Worm (Caenorhabditis elegans) whole organism, L4 larva: Measurements from ENCODE around the gene Y41C4A.18.
A peak's percentile ranks its signal among the peaks of the same experiment; 100 is the strongest.

Source experiments
- D1046.2 ChIP-seq: fragments of 200-800 bp; sonication (Bioruptor generic); IDR thresholded peaks from 2 replicates; pipeline ENCODE4 v1.3.6; 2022; ENCODE audit warnings: missing genetic modification characterization, missing compliant biosample characterization
- T20F7.1 ChIP-seq: fragments of 200-800 bp; sonication (Bioruptor generic); optimal IDR thresholded peaks from 2 replicates; lab custom pipeline; 2018; ENCODE audit warnings: mild to moderate bottlenecking, missing genetic modification characterization, missing compliant biosample characterization
- Y48G9A.11 ChIP-seq: fragments of 200-800 bp; sonication (Bioruptor generic); IDR thresholded peaks from 2 replicates; pipeline ENCODE4 v1.3.6; 2022; ENCODE audit warnings: missing genetic modification reagents, missing genetic modification characterization, missing compliant biosample characterization
- ZK546.5 ChIP-seq, 2 experiments: sonication (generic microtip); optimal IDR thresholded peaks; 2 replicates each; lab custom pipeline; 2017; ENCODE audit warnings: missing biosample characterization in 2 of 2, missing genetic modification characterization in 2 of 2
- aha-1 ChIP-seq: fragments of 150-350 bp; peaks from one replicate; lab custom pipeline; 2014; ENCODE audit warnings: missing biosample characterization, missing genetic modification characterization
- ama-1 ChIP-seq: fragments of 150-350 bp; optimal IDR thresholded peaks from 2 replicates; lab custom pipeline; 2014; ENCODE audit warnings: inconsistent platforms, mixed read lengths
- attf-4 ChIP-seq: sonication (generic microtip); optimal IDR thresholded peaks from 3 replicates; lab custom pipeline; 2017; ENCODE audit warnings: missing biosample characterization, missing genetic modification characterization
- ceh-20 ChIP-seq: fragments of 200-800 bp; sonication (Bioruptor generic); IDR thresholded peaks from 2 replicates; pipeline ENCODE4 v1.3.6; 2022; ENCODE audit warnings: missing genetic modification reagents, missing genetic modification characterization, missing compliant biosample characterization
- ceh-28 ChIP-seq: fragments of 150-350 bp; optimal IDR thresholded peaks from 2 replicates; lab custom pipeline; 2014; ENCODE audit warnings: missing biosample characterization, missing genetic modification reagents, missing genetic modification characterization
- cey-2 ChIP-seq: sonication (generic microtip); optimal IDR thresholded peaks from 3 replicates; lab custom pipeline; 2017; ENCODE audit warnings: missing genetic modification characterization, mild to moderate bottlenecking, missing compliant biosample characterization, antibody characterized with exemption, borderline replicate concordance; ENCODE audit not compliant: insufficient read depth
- daf-12 ChIP-seq: fragments of 150-350 bp; optimal IDR thresholded peaks from 2 replicates; lab custom pipeline; 2014; ENCODE audit warnings: missing biosample characterization, missing genetic modification reagents, missing genetic modification characterization
- daf-16 ChIP-seq, 3 experiments: sonication (generic microtip); optimal IDR thresholded peaks; 2 replicates each; lab custom pipeline; 2016 to 2017; ENCODE audit warnings: missing genetic modification characterization in 3 of 3, missing genetic modification reagents in 3 of 3, mild to moderate bottlenecking in 2 of 3, missing compliant biosample characterization in 2 of 3, missing biosample characterization in 1 of 3, moderate library complexity in 1 of 3
- dmd-8 ChIP-seq: fragments of 200-800 bp; sonication (Bioruptor generic); IDR thresholded peaks from 2 replicates; pipeline ENCODE4 v1.3.6; 2022; ENCODE audit warnings: missing genetic modification characterization, missing compliant biosample characterization
- fos-1 ChIP-seq: fragments of 150-350 bp; optimal IDR thresholded peaks from 2 replicates; lab custom pipeline; 2014; ENCODE audit warnings: missing biosample characterization, missing genetic modification characterization
- gei-8 ChIP-seq: fragments of 200-800 bp; sonication (Bioruptor generic); optimal IDR thresholded peaks from 2 replicates; lab custom pipeline; 2018; ENCODE audit warnings: mild to moderate bottlenecking, missing genetic modification characterization, missing compliant biosample characterization
- hif-1 ChIP-seq, 2 experiments: sonication (generic microtip); optimal IDR thresholded peaks; 2 replicates each; lab custom pipeline; 2016 to 2017; ENCODE audit warnings: missing compliant biosample characterization in 2 of 2, missing genetic modification characterization in 2 of 2, missing genetic modification reagents in 2 of 2, missing genotype in 2 of 2, mild to moderate bottlenecking in 1 of 2
- hmg-1.1 ChIP-seq: fragments of 200-800 bp; sonication (Bioruptor generic); IDR thresholded peaks from 2 replicates; pipeline ENCODE4 v1.3.6; 2022; ENCODE audit warnings: missing genetic modification reagents, missing genetic modification characterization, missing compliant biosample characterization
- lin-13 ChIP-seq: fragments of 150-350 bp; optimal IDR thresholded peaks from 2 replicates; lab custom pipeline; 2014; ENCODE audit warnings: missing biosample characterization, missing genetic modification reagents, missing genetic modification characterization
- lin-15B ChIP-seq: fragments of 150-350 bp; sonication (generic microtip); optimal IDR thresholded peaks from 3 replicates; lab custom pipeline; 2014; ENCODE audit warnings: missing biosample characterization, missing genetic modification characterization
- lin-29 ChIP-seq: fragments of 200-800 bp; sonication (Bioruptor generic); IDR thresholded peaks from 2 replicates; pipeline ENCODE4 v1.3.6; 2022; ENCODE audit warnings: missing genetic modification reagents, missing genetic modification characterization, missing compliant biosample characterization
- lin-38 ChIP-seq: fragments of 200-800 bp; sonication (Bioruptor generic); IDR thresholded peaks from 2 replicates; pipeline ENCODE4 v1.3.6; 2022; ENCODE audit warnings: missing genetic modification reagents, missing genetic modification characterization, missing compliant biosample characterization
- lir-3 ChIP-seq: sonication (generic microtip); optimal IDR thresholded peaks from 2 replicates; lab custom pipeline; 2016; ENCODE audit warnings: mild to moderate bottlenecking, missing genetic modification characterization, missing compliant biosample characterization
- mep-1 ChIP-seq: fragments of 150-350 bp; sonication (generic microtip); optimal IDR thresholded peaks from 3 replicates; lab custom pipeline; 2014; ENCODE audit warnings: missing biosample characterization, missing genetic modification characterization
- mxl-2 ChIP-seq: fragments of 200-800 bp; sonication (Bioruptor generic); conservative IDR thresholded peaks from 2 replicates; pipeline ENCODE4 v1.3.6; 2022; ENCODE audit warnings: missing genetic modification reagents, missing genetic modification characterization, missing compliant biosample characterization
- mxl-3 ChIP-seq: fragments of 200-800 bp; sonication (Bioruptor generic); optimal IDR thresholded peaks from 2 replicates; lab custom pipeline; 2018; ENCODE audit warnings: mild to moderate bottlenecking, missing genetic modification characterization, missing compliant biosample characterization
- nhr-10 ChIP-seq: fragments of 150-350 bp; optimal IDR thresholded peaks from 2 replicates; lab custom pipeline; 2014; ENCODE audit warnings: missing biosample characterization, missing genetic modification characterization
- nhr-11 ChIP-seq: fragments of 150-350 bp; optimal IDR thresholded peaks from 2 replicates; lab custom pipeline; 2014; ENCODE audit warnings: missing biosample characterization, missing genetic modification characterization
- nhr-25 ChIP-seq: sonication (generic microtip); optimal IDR thresholded peaks from 2 replicates; lab custom pipeline; 2017; ENCODE audit warnings: missing genetic modification characterization, mild to moderate bottlenecking, missing compliant biosample characterization, antibody characterized with exemption, moderate library complexity, borderline replicate concordance; ENCODE audit not compliant: insufficient read depth
- nhr-41 ChIP-seq: fragments of 200-800 bp; sonication (Bioruptor generic); IDR thresholded peaks from 2 replicates; pipeline ENCODE4 v1.3.6; 2022; ENCODE audit warnings: missing genetic modification reagents, missing genetic modification characterization, missing compliant biosample characterization
- nhr-42 ChIP-seq: fragments of 200-800 bp; sonication (Bioruptor generic); IDR thresholded peaks from 2 replicates; pipeline ENCODE4 v1.3.6; 2022; ENCODE audit warnings: missing genetic modification characterization, missing compliant biosample characterization
- nhr-6 ChIP-seq: fragments of 150-350 bp; optimal IDR thresholded peaks from 2 replicates; lab custom pipeline; 2014; ENCODE audit warnings: missing biosample characterization, missing genetic modification characterization
- nhr-76 ChIP-seq: fragments of 150-350 bp; optimal IDR thresholded peaks from 2 replicates; lab custom pipeline; 2014; ENCODE audit warnings: missing biosample characterization, missing genetic modification characterization
- nhr-77 ChIP-seq: fragments of 150-350 bp; optimal IDR thresholded peaks from 2 replicates; lab custom pipeline; 2014; ENCODE audit warnings: missing biosample characterization, missing genetic modification characterization
- pha-4 ChIP-seq, 2 experiments: fragments of 150-350 bp in 1 of 2; fragments of 200-800 bp in 1 of 2; sonication (Bioruptor generic) in 1 of 2; IDR thresholded peaks in 1 of 2; optimal IDR thresholded peaks in 1 of 2; 2 replicates each; pipeline versions ENCODE4 v1.3.6 to Lab custom; 2014 to 2022; ENCODE audit warnings: missing genetic modification characterization in 2 of 2, missing genetic modification reagents in 2 of 2, missing biosample characterization in 1 of 2, missing compliant biosample characterization in 1 of 2
- pqm-1 ChIP-seq: sonication (generic microtip); optimal IDR thresholded peaks from 2 replicates; lab custom pipeline; 2017; ENCODE audit warnings: missing biosample characterization, missing genetic modification characterization
- rbr-2 ChIP-seq: sonication (generic microtip); optimal IDR thresholded peaks from 2 replicates; lab custom pipeline; 2016; ENCODE audit warnings: missing genotype, missing genetic modification characterization, missing compliant biosample characterization
- set-16 ChIP-seq: fragments of 200-800 bp; sonication (Bioruptor generic); IDR thresholded peaks from 2 replicates; pipeline ENCODE4 v1.3.6; 2022; ENCODE audit warnings: missing genetic modification reagents, missing genetic modification characterization, missing compliant biosample characterization
- snpc-1.2 ChIP-seq: fragments of 200-800 bp; sonication (Bioruptor generic); IDR thresholded peaks from 2 replicates; pipeline ENCODE4 v1.3.6; 2022; ENCODE audit warnings: missing genetic modification reagents, missing genetic modification characterization, missing compliant biosample characterization
- tra-1 ChIP-seq: fragments of 200-800 bp; sonication (Bioruptor generic); IDR thresholded peaks from 2 replicates; pipeline ENCODE4 v1.3.6; 2022; ENCODE audit warnings: missing genetic modification reagents, missing genetic modification characterization, missing compliant biosample characterization
- unc-130 ChIP-seq: sonication (generic microtip); optimal IDR thresholded peaks from 2 replicates; lab custom pipeline; 2016; ENCODE audit warnings: missing genetic modification reagents, missing genetic modification characterization, missing compliant biosample characterization
- zag-1 ChIP-seq: fragments of 150-350 bp; optimal IDR thresholded peaks from 2 replicates; lab custom pipeline; 2014; ENCODE audit warnings: missing biosample characterization, missing genetic modification characterization
- zfp-3 ChIP-seq: fragments of 200-800 bp; sonication (Bioruptor generic); conservative IDR thresholded peaks from 2 replicates; pipeline ENCODE4 v1.3.6; 2022; ENCODE audit warnings: missing genetic modification reagents, missing genetic modification characterization, missing compliant biosample characterization

Gene Y41C4A.18

DNA sequence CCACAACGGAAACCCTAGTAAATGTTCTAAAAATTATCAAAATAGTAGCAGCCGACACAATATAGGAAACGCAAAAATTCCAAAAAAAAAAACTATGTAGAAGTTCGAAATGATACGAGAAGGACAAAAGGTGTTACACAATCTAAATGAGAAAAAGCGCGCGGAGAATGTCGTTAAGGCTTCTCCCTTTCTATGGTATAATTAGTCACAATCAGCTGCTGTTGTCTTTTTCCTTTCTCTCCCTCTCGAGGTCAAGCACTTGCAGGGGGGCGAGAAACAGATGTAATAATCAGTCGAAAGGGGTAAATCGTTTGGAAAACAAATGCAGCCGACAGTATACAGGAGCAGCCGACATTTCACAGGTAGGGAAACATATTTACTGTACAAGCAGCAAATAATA is 1.1 kb downstream of the Y41C4A.18 start:
- no peak for TF ChIP-seq tra-1
- no peak for TF ChIP-seq cey-2
- no peak for TF ChIP-seq lin-13
- no peak for TF ChIP-seq nhr-25 (tag; lab: Kevin White, UChicago)

DNA sequence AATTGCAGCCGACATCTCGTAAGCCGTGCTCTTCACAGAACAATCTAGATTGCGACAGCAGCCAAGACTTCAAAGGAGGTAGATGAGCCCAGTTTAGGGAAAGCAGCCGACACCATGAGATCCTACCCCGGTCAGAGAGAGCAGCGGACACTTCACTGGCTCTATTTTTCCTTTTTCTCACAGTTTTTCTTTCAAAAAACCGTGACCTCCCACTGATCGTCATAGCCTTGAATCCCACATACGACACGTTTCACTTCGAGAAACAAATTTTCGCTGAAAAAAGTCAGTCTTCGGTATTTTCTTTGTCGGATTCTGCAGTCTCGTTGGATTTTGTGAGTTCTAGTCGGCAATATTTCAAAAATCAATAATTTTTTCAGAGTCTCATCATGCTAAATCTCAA is 1.6 kb downstream of the Y41C4A.18 start, which contains the start of gene Y41C4A.21:
Gene Y41C4A.21, plus strand, starts transcription at position 301 of the 400 bp plus-strand sequence.
- TF ChIP-seq set-16 (GFP tag; lab: Robert Waterston, UW) (0 out of 2 replicates have a peak, but pooled peaks have one; percentile 4), ZK546.5 (tag; optimal IDR thresholded peaks at IDR 0.05; lab: Kevin White, UChicago) (no peak)

DNA sequence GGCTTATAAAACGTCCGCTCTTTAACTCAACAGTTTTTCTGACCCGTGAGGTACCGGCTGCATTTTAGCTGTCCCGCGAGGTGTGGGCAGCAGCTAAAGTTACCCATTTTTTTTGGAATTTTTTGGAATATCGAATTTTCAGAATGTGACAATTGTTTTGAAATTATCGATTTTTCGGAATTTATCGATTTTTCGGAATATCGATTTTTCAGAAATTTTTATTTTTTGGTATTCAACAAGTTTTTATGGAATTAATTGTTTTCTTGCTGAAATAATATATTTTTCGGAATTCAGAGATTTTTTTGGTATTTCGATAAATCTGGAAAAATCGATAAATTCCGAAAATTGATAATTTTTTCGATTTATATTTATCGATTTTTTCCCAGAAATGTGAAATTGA is 2.5 kb downstream of the Y41C4A.18 start:
- TF ChIP-seq pqm-1 (tag; lab: Kevin White, UChicago) (no peak), ceh-28 (tag; lab: Kevin White, UChicago) (peak; percentile 95), mep-1 (tag; lab: Kevin White, UChicago) (peak; percentile 11)

DNA sequence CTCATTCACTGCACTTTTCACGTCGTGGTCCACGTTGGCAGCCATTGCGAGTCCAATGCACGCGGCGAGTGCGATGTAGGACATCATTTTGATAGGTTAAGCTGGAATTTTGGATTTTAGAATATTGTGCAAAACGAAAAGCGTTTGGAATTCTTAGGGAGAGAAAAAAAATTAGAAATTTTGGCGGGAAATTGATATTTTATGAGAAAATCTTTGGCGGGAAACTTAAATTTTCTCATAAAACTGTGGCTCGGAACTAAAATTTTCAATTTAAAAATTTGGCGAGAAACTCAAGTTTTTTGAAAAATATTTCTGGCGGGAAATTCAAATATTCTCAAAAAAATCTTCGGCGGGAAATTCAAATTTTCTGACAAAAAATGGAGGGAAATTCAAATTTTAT is 7.1 kb downstream of the Y41C4A.18 start, which contains the start of gene sup-1:
Gene sup-1, minus strand, starts transcription at position 101 of the 400 bp plus-strand sequence.
- TF ChIP-seq nhr-77 (tag; lab: Kevin White, UChicago) (no peak), pha-4 (GFP tag; IDR thresholded peaks at IDR 0.05; lab: Robert Waterston, UW) (no peak), pha-4 (tag; optimal IDR thresholded peaks at IDR 0.05; lab: Kevin White, UChicago) (no peak), hmg-1.1 (GFP tag; lab: Robert Waterston, UW) (no peak), daf-16 (GFP tag; optimal IDR thresholded peaks at IDR 0.05; lab: Kevin White, UChicago) (no peak), daf-16 (tag; optimal IDR thresholded peaks at IDR 0.05; lab: Kevin White, UChicago) (no peak), aha-1 (peak; percentile 29), mep-1 (tag; lab: Kevin White, UChicago) (no peak), cey-2 (no peak), zag-1 (no peak)
- TF ChIP-seq, all 104 proteins: peak for 1

DNA sequence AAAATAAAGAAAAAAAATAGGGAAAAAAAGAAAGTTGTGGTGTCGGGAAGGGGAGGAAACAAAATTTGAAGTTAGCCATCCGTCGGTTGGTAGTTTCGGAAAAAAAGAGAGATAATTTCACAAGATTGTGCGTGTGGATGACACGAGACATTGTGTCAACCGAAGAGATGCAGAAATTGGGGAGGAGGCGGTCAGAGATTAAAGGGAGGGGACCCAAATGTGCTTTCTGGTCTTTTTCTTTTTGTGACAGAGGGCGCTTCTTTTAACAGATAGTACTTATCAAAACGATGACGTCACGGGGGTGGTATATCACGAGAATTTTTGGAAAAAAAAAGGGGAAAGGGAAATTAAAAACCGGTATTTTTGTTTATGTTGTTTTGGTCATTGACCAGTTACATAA is 8.1 kb downstream of the Y41C4A.18 start:
- TF ChIP-seq lin-15B (tag; lab: Kevin White, UChicago): no peak
- no peak for TF ChIP-seq Y48G9A.11
- no peak for TF ChIP-seq cey-2
- TF ChIP-seq nhr-6 (tag; lab: Kevin White, UChicago): no peak
- TF ChIP-seq pha-4 (GFP tag; IDR thresholded peaks at IDR 0.05; lab: Robert Waterston, UW): no peak
- no peak for TF ChIP-seq pha-4 (tag; optimal IDR thresholded peaks at IDR 0.05; lab: Kevin White, UChicago)
- TF ChIP-seq fos-1 (tag; lab: Kevin White, UChicago): no peak
- no peak for TF ChIP-seq nhr-76 (tag; lab: Kevin White, UChicago)
- TF ChIP-seq ama-1 (lab: Kevin White, UChicago): no peak
- TF ChIP-seq nhr-11 (tag; lab: Kevin White, UChicago): no peak
- TF ChIP-seq lin-29 (GFP tag; lab: Robert Waterston, UW): no peak
- TF ChIP-seq daf-12 (tag; lab: Kevin White, UChicago): no peak
- TF ChIP-seq nhr-10 (tag; lab: Kevin White, UChicago): no peak
- TF ChIP-seq ZK546.5 (tag; optimal IDR thresholded peaks at IDR 0.05; lab: Kevin White, UChicago): no peak
- TF ChIP-seq attf-4 (tag; lab: Kevin White, UChicago): no peak
- TF ChIP-seq zfp-3 (GFP tag; lab: Robert Waterston, UW): no peak
- no peak for TF ChIP-seq D1046.2 (GFP tag; lab: Robert Waterston, UW)
- no peak for TF ChIP-seq nhr-42 (GFP tag; lab: Robert Waterston, UW)
- TF ChIP-seq gei-8 (GFP tag; lab: Kevin White, UChicago): no peak
- no peak for TF ChIP-seq mxl-3 (GFP tag; lab: Kevin White, UChicago)
- peak; percentile 62; the same call in 1 of the 2 replicates for TF ChIP-seq ceh-20
- TF ChIP-seq T20F7.1 (GFP tag; lab: Kevin White, UChicago): no peak
- TF ChIP-seq rbr-2: peak; percentile 1
- TF ChIP-seq lin-38 (GFP tag; lab: Robert Waterston, UW): no peak
- TF ChIP-seq lin-13: no peak
- TF ChIP-seq mxl-2 (GFP tag; lab: Robert Waterston, UW): no peak
- no peak for TF ChIP-seq lir-3 (tag; lab: Kevin White, UChicago)
- TF ChIP-seq unc-130: no peak
- no peak for TF ChIP-seq snpc-1.2 (GFP tag; lab: Robert Waterston, UW)
- peak in 1 of 2 experiments; percentile 3 for TF ChIP-seq hif-1 (tag; optimal IDR thresholded peaks at IDR 0.05; lab: Kevin White, UChicago)
- TF ChIP-seq tra-1: no peak
- TF ChIP-seq nhr-41 (GFP tag; lab: Robert Waterston, UW): no peak
- TF ChIP-seq dmd-8 (GFP tag; lab: Robert Waterston, UW): no peak
